Worm (Caenorhabditis elegans): ENCODE measurements around the gene cnc-10.
"Not testable (repeated sequence)": the region's sequence is repeated elsewhere in the genome, so short reads cannot be mapped to it uniquely, and the experiment has no call there.

The cnc-10 gene

ce11 chrV:11175336-11175938, 7.6 kb upstream of the cnc-10 start:
- TF ChIP-seq mes-2 (tag; optimal IDR thresholded peaks at IDR 0.05; ENCODE audit: poor library complexity, severe bottlenecking): peak; percentile 54
- TF ChIP-seq daf-16 (GFP tag; optimal IDR thresholded peaks at IDR 0.05): not testable (repeated sequence)
- peak; percentile 21 for TF ChIP-seq daf-16 (tag; optimal IDR thresholded peaks at IDR 0.05)
- peak; percentile 74 for TF ChIP-seq snpc-4 (tag; optimal IDR thresholded peaks at IDR 0.05)
- TF ChIP-seq F49E8.2 (tag; optimal IDR thresholded peaks at IDR 0.05; ENCODE audit: borderline replicate concordance): peak; percentile 76
- peak; percentile 58 for TF ChIP-seq T26A8.4 (GFP tag; IDR thresholded peaks at IDR 0.05)
- TF ChIP-seq vab-7 (GFP tag; IDR thresholded peaks at IDR 0.05): peak; percentile 52; the same call in 1 of the 2 replicates
- peak; percentile 32 for TF ChIP-seq nhr-102 (tag; optimal IDR thresholded peaks at IDR 0.05)
- 0 out of 2 replicates have a peak, but pooled peaks have one; percentile 67 for TF ChIP-seq ceh-44 (GFP tag; IDR thresholded peaks at IDR 0.05)
- TF ChIP-seq unc-130 (GFP tag; optimal IDR thresholded peaks at IDR 0.05): peak; percentile 53
- TF ChIP-seq mep-1 (tag; optimal IDR thresholded peaks at IDR 0.05): peak; percentile 43
- TF ChIP-seq snpc-1.2 (GFP tag; IDR thresholded peaks at IDR 0.05): peak; percentile 84
- TF ChIP-seq dmd-8 (GFP tag; IDR thresholded peaks at IDR 0.05): 0 out of 2 replicates have a peak, but pooled peaks have one; percentile 56
- peak; percentile 5 for TF ChIP-seq dve-1 (tag; optimal IDR thresholded peaks at IDR 0.05; ENCODE audit: insufficient read depth)
- TF ChIP-seq php-3 (GFP tag; IDR thresholded peaks at IDR 0.05): peak; percentile 25; the same call in 1 of the 2 replicates
- peak; percentile 13; the same call in 1 of the 2 replicates for TF ChIP-seq mdt-29 (GFP tag; IDR thresholded peaks at IDR 0.05)
- TF ChIP-seq Y48G9A.11 (GFP tag; IDR thresholded peaks at IDR 0.05): peak; percentile 59; the same call in 1 of the 2 replicates
- peak; percentile 60 for TF ChIP-seq lin-38 (GFP tag; IDR thresholded peaks at IDR 0.05)
- TF ChIP-seq hlh-11 (tag; optimal IDR thresholded peaks at IDR 0.05): peak; percentile 37
- peak; percentile 27 for TF ChIP-seq nhr-48 (tag; optimal IDR thresholded peaks at IDR 0.05)
- TF ChIP-seq dmd-6 (GFP tag; IDR thresholded peaks at IDR 0.05): peak; percentile 41; the same call in 1 of the 2 replicates

ce11 chrV:11176693-11177304, 6.2 kb upstream of the cnc-10 start:
- TF ChIP-seq mep-1 (tag; optimal IDR thresholded peaks at IDR 0.05): peak; percentile 50
- 0 out of 2 replicates have a peak, but pooled peaks have one; percentile 26 for TF ChIP-seq tra-1 (GFP tag; IDR thresholded peaks at IDR 0.05)
- TF ChIP-seq pha-4 (GFP tag; IDR thresholded peaks at IDR 0.05): peak; percentile 69
- not testable (repeated sequence) for TF ChIP-seq pha-4 (tag; optimal IDR thresholded peaks at IDR 0.05)
- peak; percentile 3 for TF ChIP-seq pqm-1 (tag; optimal IDR thresholded peaks at IDR 0.05)
- TF ChIP-seq php-3 (GFP tag; IDR thresholded peaks at IDR 0.05): peak; percentile 60
- TF ChIP-seq mxl-3 (GFP tag; optimal IDR thresholded peaks at IDR 0.05): peak; percentile 63
- 0 out of 2 replicates have a peak, but pooled peaks have one; percentile 37 for TF ChIP-seq saeg-2 (GFP tag; IDR thresholded peaks at IDR 0.05)
- peak; percentile 84 for TF ChIP-seq F49E8.2 (tag; optimal IDR thresholded peaks at IDR 0.05; ENCODE audit: borderline replicate concordance)
- peak; percentile 76 for TF ChIP-seq nhr-102 (tag; optimal IDR thresholded peaks at IDR 0.05)
- peak; percentile 30 to 33 for TF ChIP-seq daf-16 (GFP tag; optimal IDR thresholded peaks at IDR 0.05)
- TF ChIP-seq daf-16 (tag; optimal IDR thresholded peaks at IDR 0.05): peak; percentile 62
- peak; percentile 35 for TF ChIP-seq F10B5.3 (tag; optimal IDR thresholded peaks at IDR 0.05)
- peak; percentile 72 for TF ChIP-seq lin-38 (GFP tag; IDR thresholded peaks at IDR 0.05)
- peak; percentile 48 for TF ChIP-seq spr-1 (tag; optimal IDR thresholded peaks at IDR 0.05)
- peak; percentile 77 for TF ChIP-seq mes-2 (tag; optimal IDR thresholded peaks at IDR 0.05; ENCODE audit: poor library complexity, severe bottlenecking)
- peak; percentile 81 for TF ChIP-seq ceh-44 (GFP tag; IDR thresholded peaks at IDR 0.05)
- peak; percentile 60 for TF ChIP-seq Y48G9A.11 (GFP tag; IDR thresholded peaks at IDR 0.05)
- peak; percentile 27 for TF ChIP-seq rbr-2 (tag; optimal IDR thresholded peaks at IDR 0.05)
- TF ChIP-seq unc-130 (GFP tag; optimal IDR thresholded peaks at IDR 0.05): peak; percentile 19
- peak; percentile 85 for TF ChIP-seq snpc-4 (tag; optimal IDR thresholded peaks at IDR 0.05)
- 0 out of 2 replicates have a peak, but pooled peaks have one; percentile 20 for TF ChIP-seq mxl-2 (GFP tag; conservative IDR thresholded peaks at IDR 0.05)
- peak; percentile 92 for TF ChIP-seq snpc-1.2 (GFP tag; IDR thresholded peaks at IDR 0.05)
- peak; percentile 46 for TF ChIP-seq hlh-30 (tag; optimal IDR thresholded peaks at IDR 0.05; ENCODE audit: insufficient read depth)
- TF ChIP-seq duxl-1 (tag; optimal IDR thresholded peaks at IDR 0.05; ENCODE audit: poor library complexity): peak; percentile 70
- peak; percentile 83 for TF ChIP-seq dmd-6 (GFP tag; IDR thresholded peaks at IDR 0.05)
- TF ChIP-seq zip-2 (tag; optimal IDR thresholded peaks at IDR 0.05): peak; percentile 26
- 0 out of 2 replicates have a peak, but pooled peaks have one; percentile 7 for TF ChIP-seq nhr-41 (GFP tag; IDR thresholded peaks at IDR 0.05)
- TF ChIP-seq hlh-11 (tag; optimal IDR thresholded peaks at IDR 0.05): peak; percentile 81
- TF ChIP-seq madf-5 (GFP tag; IDR thresholded peaks at IDR 0.05): 0 out of 4 replicates have a peak, but pooled peaks of 1 of the 2 experiments have one; percentile 30
- TF ChIP-seq nhr-48 (tag; optimal IDR thresholded peaks at IDR 0.05): peak; percentile 58
- TF ChIP-seq arid-1 (GFP tag; conservative IDR thresholded peaks at IDR 0.05): peak; percentile 85
- TF ChIP-seq dve-1 (tag; optimal IDR thresholded peaks at IDR 0.05; ENCODE audit: insufficient read depth): peak; percentile 70
